Worm (Caenorhabditis elegans): ENCODE data around the gene mcp-1.

ce11 chrV:6007927-6008326 is 46.3 kb downstream of the mcp-1 start:
- TF ChIP-seq ceh-34 (tag; optimal IDR thresholded peaks at IDR 0.05) (no peak), zip-5 (tag; optimal IDR thresholded peaks at IDR 0.05) (no peak), unc-55 (GFP tag; optimal IDR thresholded peaks at IDR 0.05) (no peak), sox-4 (tag; optimal IDR thresholded peaks at IDR 0.05) (no peak), ets-4 (tag; optimal IDR thresholded peaks at IDR 0.05) (no peak), elt-2 (tag; optimal IDR thresholded peaks at IDR 0.05) (no peak), pax-1 (tag; optimal IDR thresholded peaks at IDR 0.05) (no peak), tbx-7 (tag; optimal IDR thresholded peaks at IDR 0.05) (no peak), ceh-2 (tag; optimal IDR thresholded peaks at IDR 0.05) (no peak), nhr-11 (tag; optimal IDR thresholded peaks at IDR 0.05) (no peak), mec-3 (tag; optimal IDR thresholded peaks at IDR 0.05; ENCODE audit: borderline replicate concordance) (no peak), che-1 (tag; optimal IDR thresholded peaks at IDR 0.05) (no peak)

All from whole organism, late embryonic.